Worm (Caenorhabditis elegans): ENCODE data around the gene Y82E9BL.6.

ce11 chrIII:1384092-1384491 lies 38.5 kb upstream of the Y82E9BL.6 start, which contains the start of the genes fbxa-138 and Y82E9BR.5:
- no peak for TF ChIP-seq dao-5 (tag; optimal IDR thresholded peaks at IDR 0.05)
- no peak for TF ChIP-seq him-1 (tag; optimal IDR thresholded peaks at IDR 0.05)
- no peak for TF ChIP-seq W03F9.2 (tag; optimal IDR thresholded peaks at IDR 0.05)

Data from whole organism, L4/young adult.